Worm (Caenorhabditis elegans): ENCODE measurements around the gene nxf-1.
A peak's percentile ranks its signal among the peaks of the same experiment; 100 is the strongest.
"Not testable (repeated sequence)": the region's sequence is repeated elsewhere in the genome, so short reads cannot be mapped to it uniquely, and the experiment has no call there.

DNA sequence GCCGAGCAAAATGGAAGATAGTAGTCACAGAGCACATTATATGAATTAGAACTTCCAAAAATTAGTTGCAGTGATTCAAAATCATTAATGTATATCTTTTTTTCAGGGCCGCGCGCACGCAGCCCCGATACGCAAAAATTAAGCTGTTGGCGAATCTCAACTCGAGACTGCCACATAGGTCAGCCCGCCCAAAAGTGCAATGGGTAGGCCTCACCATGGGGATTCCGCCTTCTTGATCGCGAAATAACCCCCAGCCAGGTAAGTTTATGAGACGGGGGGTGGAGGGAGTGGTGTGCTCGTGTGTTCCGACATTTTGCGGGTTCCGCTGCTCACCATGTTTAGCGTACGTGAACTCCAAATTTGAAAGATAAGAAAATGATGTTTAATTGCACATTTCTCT is 48.3 kb upstream of the nxf-1 start, which contains the start of gene F08H9.3:
- not testable (repeated sequence) for TF ChIP-seq elt-1 (tag; optimal IDR thresholded peaks at IDR 0.05); fos-1 (tag; optimal IDR thresholded peaks at IDR 0.05); unc-62 (GFP tag; optimal IDR thresholded peaks at IDR 0.05); ama-1 (optimal IDR thresholded peaks at IDR 0.05); unc-55 (GFP tag; optimal IDR thresholded peaks at IDR 0.05); unc-39 (tag; optimal IDR thresholded peaks at IDR 0.05); nhr-6 (tag; optimal IDR thresholded peaks at IDR 0.05); nhr-12 (tag; optimal IDR thresholded peaks at IDR 0.05); elt-3 (tag; optimal IDR thresholded peaks at IDR 0.05); nhr-237 (tag; optimal IDR thresholded peaks at IDR 0.05)
- peak; percentile 85 for TF ChIP-seq snpc-4 (tag; optimal IDR thresholded peaks at IDR 0.05)

Measured in whole organism, L2 larva.